Fruit fly (Drosophila melanogaster) whole organism, embryonic: ENCODE measurements around the gene CG31710.

Experiments
- CG31441 ChIP-seq: fragments of 200-800 bp; sonication (Bioruptor generic); IDR thresholded peaks from 2 replicates; pipeline ENCODE4 v1.3.6; 2022; ENCODE audit warnings: missing biosample characterization, missing genetic modification characterization
- ato ChIP-seq: fragments of 200-800 bp; sonication (Bioruptor generic); IDR thresholded peaks from 2 replicates; pipeline ENCODE4 v1.3.6; 2022; ENCODE audit warnings: missing biosample characterization, missing genetic modification characterization; ENCODE audit not compliant: partially characterized antibody

- TF ChIP-seq ato (no peak), CG31441 (GFP tag; lab: Robert Waterston, UW) (no peak)
Observed at dm6 chr2L:9685993-9686392, 19.8 kb downstream of the CG31710 start.
